Fruit fly (Drosophila melanogaster): Measurements from ENCODE around the gene CG9917.

The CG9917 gene

dm6 chrX:16288492-16288964, 34.5 kb downstream of the CG9917 start, which contains the start of the genes CG32576 and caz (continued):
- TF ChIP-seq CG30403 (GFP tag; optimal IDR thresholded peaks at IDR 0.05) (peak; percentile 56), Oaz (GFP tag; IDR thresholded peaks at IDR 0.05) (no peak), lbe (GFP tag; optimal IDR thresholded peaks at IDR 0.05) (peak; percentile 63), knrl (GFP tag; IDR thresholded peaks at IDR 0.05; ENCODE audit: partially characterized antibody) (peak; percentile 79), CG8924 (tag; optimal IDR thresholded peaks at IDR 0.05) (peak; percentile 60), BEAF-32 (GFP tag; optimal IDR thresholded peaks at IDR 0.05) (peak; percentile 80), D (optimal IDR thresholded peaks at IDR 0.05) (no peak), D (GFP tag; optimal IDR thresholded peaks at IDR 0.05) (peak; percentile 23), mld (GFP tag; IDR thresholded peaks at IDR 0.05; ENCODE audit: partially characterized antibody) (no peak), Max (GFP tag; optimal IDR thresholded peaks at IDR 0.05) (peak; percentile 49), Sox100B (GFP tag; optimal IDR thresholded peaks at IDR 0.05) (no peak), CG15514 (GFP tag; optimal IDR thresholded peaks at IDR 0.05) (peak; percentile 73), CG34224 (GFP tag; IDR thresholded peaks at IDR 0.05; ENCODE audit: partially characterized antibody) (peak; percentile 60), CG30020 (tag; optimal IDR thresholded peaks at IDR 0.05) (peak; percentile 94), CG2116 (GFP tag; optimal IDR thresholded peaks at IDR 0.05) (peak; percentile 95), Bgb (GFP tag; IDR thresholded peaks at IDR 0.05; ENCODE audit: partially characterized antibody) (peak; percentile 35), nmo (GFP tag; optimal IDR thresholded peaks at IDR 0.05) (peak; percentile 57), pfk (GFP tag; optimal IDR thresholded peaks at IDR 0.05) (peak; percentile 93), hbn (GFP tag; IDR thresholded peaks at IDR 0.05; ENCODE audit: partially characterized antibody) (peak; percentile 32; the same call in 1 of the 2 replicates), Deaf1 (tag; optimal IDR thresholded peaks at IDR 0.05) (peak; percentile 12), MESR4 (GFP tag; optimal IDR thresholded peaks at IDR 0.05) (peak; percentile 85), Kr (GFP tag; optimal IDR thresholded peaks at IDR 0.05) (no peak), CG33557 (GFP tag; optimal IDR thresholded peaks at IDR 0.05) (peak; percentile 25), disco-r (GFP tag; optimal IDR thresholded peaks at IDR 0.05) (no peak), CG7271 (tag; optimal IDR thresholded peaks at IDR 0.05) (no peak), CG1832 (GFP tag; optimal IDR thresholded peaks at IDR 0.05) (no peak), bbx (GFP tag; IDR thresholded peaks at IDR 0.05; ENCODE audit: partially characterized antibody) (0 out of 2 replicates have a peak, but pooled peaks have one; percentile 47), Lhr (GFP tag; optimal IDR thresholded peaks at IDR 0.05) (peak; percentile 9), Pdp1 (GFP tag; optimal IDR thresholded peaks at IDR 0.05) (peak in 1 of 2 experiments; percentile 12), grn (GFP tag; optimal IDR thresholded peaks at IDR 0.05) (no peak), CG17186 (GFP tag; optimal IDR thresholded peaks at IDR 0.05) (peak; percentile 13), CG17385 (GFP tag; optimal IDR thresholded peaks at IDR 0.05) (peak; percentile 22), Dref (GFP tag; IDR thresholded peaks at IDR 0.05) (peak; percentile 64), CG17568 (GFP tag; optimal IDR thresholded peaks at IDR 0.05) (peak; percentile 27), gem (tag; optimal IDR thresholded peaks at IDR 0.05) (peak; percentile 57), Antp (GFP tag; optimal IDR thresholded peaks at IDR 0.05) (peak; percentile 24), br (optimal IDR thresholded peaks at IDR 0.05) (no peak), tll (GFP tag; optimal IDR thresholded peaks at IDR 0.05) (peak in 1 of 2 experiments; percentile 11), CG9797 (GFP tag; optimal IDR thresholded peaks at IDR 0.05) (peak; percentile 23), bsh (GFP tag; optimal IDR thresholded peaks at IDR 0.05) (peak in 1 of 2 experiments; percentile 21), eve (GFP tag; optimal IDR thresholded peaks at IDR 0.05) (peak in 1 of 2 experiments; percentile 82), sob (GFP tag; IDR thresholded peaks at IDR 0.05) (peak; percentile 39; the same call in 1 of the 2 replicates), ken (GFP tag; IDR thresholded peaks at IDR 0.05) (0 out of 3 replicates have a peak, but pooled peaks have one; percentile 34), Sry-δ (GFP tag; optimal IDR thresholded peaks at IDR 0.05) (peak; percentile 81), Xbp1 (GFP tag; optimal IDR thresholded peaks at IDR 0.05) (peak; percentile 60), CG3163 (GFP tag; optimal IDR thresholded peaks at IDR 0.05) (no peak), CG1603 (tag; optimal IDR thresholded peaks at IDR 0.05) (peak; percentile 23), dysf (GFP tag; IDR thresholded peaks at IDR 0.05) (no peak)
